Worm (Caenorhabditis elegans) whole organism, late embryonic: ENCODE measurements around the gene gad-3.

ENCODE experiments used
- C38D4.7 ChIP-seq: fragments of 200-800 bp; sonication (Bioruptor generic); optimal IDR thresholded peaks from 2 replicates; lab custom pipeline; 2018; ENCODE audit warnings: mild to moderate bottlenecking, missing genetic modification characterization, moderate library complexity, missing compliant biosample characterization
- T23F11.4 ChIP-seq: fragments of 200-800 bp; sonication (Bioruptor generic); optimal IDR thresholded peaks from 2 replicates; lab custom pipeline; 2018; ENCODE audit warnings: mild to moderate bottlenecking, missing genetic modification characterization, missing compliant biosample characterization
- ahr-1 ChIP-seq: sonication (generic microtip); optimal IDR thresholded peaks from 2 replicates; lab custom pipeline; 2016; ENCODE audit warnings: missing genetic modification characterization, missing compliant biosample characterization
- ama-1 ChIP-seq: fragments of 150-350 bp; optimal IDR thresholded peaks from 2 replicates; lab custom pipeline; 2014
- ceh-22 ChIP-seq: sonication (generic microtip); optimal IDR thresholded peaks from 2 replicates; lab custom pipeline; 2017; ENCODE audit warnings: missing biosample characterization, missing genetic modification characterization
- ceh-31 ChIP-seq: sonication (generic microtip); optimal IDR thresholded peaks from 2 replicates; lab custom pipeline; 2016; ENCODE audit warnings: missing genetic modification characterization, missing compliant biosample characterization
- ceh-34 ChIP-seq: sonication (generic microtip); optimal IDR thresholded peaks from 2 replicates; lab custom pipeline; 2016; ENCODE audit warnings: mild to moderate bottlenecking, missing genetic modification characterization, missing compliant biosample characterization
- ceh-48 ChIP-seq: sonication (generic microtip); optimal IDR thresholded peaks from 2 replicates; lab custom pipeline; 2016; ENCODE audit warnings: missing genetic modification characterization, inconsistent platforms, missing compliant biosample characterization
- ceh-9 ChIP-seq: sonication (generic microtip); optimal IDR thresholded peaks from 2 replicates; lab custom pipeline; 2016; ENCODE audit warnings: mild to moderate bottlenecking, missing genetic modification characterization, inconsistent platforms, missing compliant biosample characterization
- che-1 ChIP-seq: sonication (generic microtip); optimal IDR thresholded peaks from 2 replicates; lab custom pipeline; 2016; ENCODE audit warnings: mild to moderate bottlenecking, missing genetic modification characterization, missing compliant biosample characterization
- elt-2 ChIP-seq: sonication (generic microtip); optimal IDR thresholded peaks from 2 replicates; lab custom pipeline; 2016; ENCODE audit warnings: missing genetic modification reagents, missing genetic modification characterization, missing compliant biosample characterization
- ets-4 ChIP-seq: sonication (generic microtip); optimal IDR thresholded peaks from 2 replicates; lab custom pipeline; 2016; ENCODE audit warnings: missing genetic modification characterization, missing compliant biosample characterization
- fax-1 ChIP-seq: sonication (generic microtip); optimal IDR thresholded peaks from 2 replicates; lab custom pipeline; 2016; ENCODE audit warnings: missing genotype, missing genetic modification characterization, missing compliant biosample characterization
- fkh-10 ChIP-seq: fragments of 150-350 bp; optimal IDR thresholded peaks from 2 replicates; lab custom pipeline; 2014; ENCODE audit warnings: missing biosample characterization, missing genetic modification reagents, missing genetic modification characterization
- gmeb-2 ChIP-seq: sonication (generic microtip); optimal IDR thresholded peaks from 2 replicates; lab custom pipeline; 2016; ENCODE audit warnings: missing genetic modification characterization, inconsistent platforms, missing compliant biosample characterization
- hlh-13 ChIP-seq: fragments of 200-800 bp; sonication (Bioruptor generic); optimal IDR thresholded peaks from 2 replicates; lab custom pipeline; 2018; ENCODE audit warnings: mild to moderate bottlenecking, missing genetic modification characterization, missing compliant biosample characterization
- hlh-15 ChIP-seq: sonication (generic microtip); optimal IDR thresholded peaks from 2 replicates; lab custom pipeline; 2016; ENCODE audit warnings: missing genetic modification characterization, missing compliant biosample characterization
- hlh-30 ChIP-seq: sonication (generic microtip); optimal IDR thresholded peaks from 2 replicates; lab custom pipeline; 2017; ENCODE audit warnings: antibody characterized with exemption, missing genetic modification characterization, missing compliant biosample characterization; ENCODE audit not compliant: insufficient read depth
- lim-6 ChIP-seq: sonication (generic microtip); optimal IDR thresholded peaks from 2 replicates; lab custom pipeline; 2016; ENCODE audit warnings: missing genetic modification characterization, missing compliant biosample characterization
- lin-11 ChIP-seq: fragments of 200-800 bp; sonication (Bioruptor generic); optimal IDR thresholded peaks from 2 replicates; lab custom pipeline; 2018; ENCODE audit warnings: mild to moderate bottlenecking, missing genetic modification characterization, missing compliant biosample characterization
- madf-2 ChIP-seq: sonication (generic microtip); optimal IDR thresholded peaks from 2 replicates; lab custom pipeline; 2017; ENCODE audit warnings: missing genetic modification characterization, missing compliant biosample characterization
- nhr-11 ChIP-seq: fragments of 150-350 bp; optimal IDR thresholded peaks from 2 replicates; lab custom pipeline; 2014; ENCODE audit warnings: missing biosample characterization, missing genetic modification characterization
- odd-2 ChIP-seq: sonication (generic microtip); optimal IDR thresholded peaks from 2 replicates; lab custom pipeline; 2017; ENCODE audit warnings: antibody characterized with exemption, mild to moderate bottlenecking, missing genetic modification characterization, missing compliant biosample characterization
- pag-3 ChIP-seq: sonication (generic microtip); optimal IDR thresholded peaks from 2 replicates; lab custom pipeline; 2016; ENCODE audit warnings: missing compliant biosample characterization, missing genetic modification characterization, borderline replicate concordance
- pha-2 ChIP-seq: sonication (generic microtip); optimal IDR thresholded peaks from 2 replicates; lab custom pipeline; 2017; ENCODE audit warnings: mild to moderate bottlenecking, missing genetic modification characterization, missing compliant biosample characterization
- pha-4 ChIP-seq: fragments of 150-350 bp; optimal IDR thresholded peaks from 2 replicates; lab custom pipeline; 2018; ENCODE audit warnings: missing biosample characterization, missing genetic modification reagents, missing genetic modification characterization
- sdc-2 ChIP-seq: sonication (generic microtip); optimal IDR thresholded peaks from 2 replicates; lab custom pipeline; 2016; ENCODE audit warnings: missing genotype, missing genetic modification characterization, missing compliant biosample characterization
- sox-2 ChIP-seq: fragments of 200-800 bp; sonication (Bioruptor generic); IDR thresholded peaks from 2 replicates; pipeline ENCODE4 v1.3.6; 2022; ENCODE audit warnings: missing genetic modification reagents, missing genetic modification characterization, missing compliant biosample characterization
- tbx-2 ChIP-seq: sonication (generic microtip); optimal IDR thresholded peaks from 2 replicates; lab custom pipeline; 2016; ENCODE audit warnings: missing genetic modification characterization, missing compliant biosample characterization
- unc-42 ChIP-seq: sonication (generic microtip); optimal IDR thresholded peaks from 2 replicates; lab custom pipeline; 2016; ENCODE audit warnings: missing genotype, missing genetic modification characterization, missing compliant biosample characterization
- unc-86 ChIP-seq: sonication (generic microtip); optimal IDR thresholded peaks from 2 replicates; lab custom pipeline; 2016; ENCODE audit warnings: missing genetic modification characterization, missing compliant biosample characterization

The gad-3 gene

DNA sequence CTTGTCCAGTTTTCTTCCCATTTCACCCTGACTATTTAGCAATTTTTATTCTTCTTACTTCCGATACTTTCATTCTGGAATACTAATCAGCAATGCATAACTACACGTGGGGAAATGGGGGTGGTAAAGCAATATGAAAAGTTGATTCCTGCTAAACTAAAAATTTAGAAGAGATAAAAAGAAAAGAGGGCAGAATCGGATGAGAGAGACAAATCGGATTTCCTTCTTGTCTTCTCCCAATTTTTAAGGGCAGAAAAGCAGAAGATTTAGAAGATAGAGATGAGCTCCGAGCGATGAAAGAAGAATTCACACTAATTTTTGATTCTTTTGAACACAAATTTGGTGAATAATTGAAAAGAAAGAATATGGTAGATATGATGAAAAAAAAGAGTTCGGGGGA is 21.2 kb upstream of the gad-3 start:
- no peak for TF ChIP-seq fkh-10 (GFP tag; lab: Kevin White, UChicago)
- TF ChIP-seq unc-42 (tag; lab: Kevin White, UChicago), result peak; percentile 93

DNA sequence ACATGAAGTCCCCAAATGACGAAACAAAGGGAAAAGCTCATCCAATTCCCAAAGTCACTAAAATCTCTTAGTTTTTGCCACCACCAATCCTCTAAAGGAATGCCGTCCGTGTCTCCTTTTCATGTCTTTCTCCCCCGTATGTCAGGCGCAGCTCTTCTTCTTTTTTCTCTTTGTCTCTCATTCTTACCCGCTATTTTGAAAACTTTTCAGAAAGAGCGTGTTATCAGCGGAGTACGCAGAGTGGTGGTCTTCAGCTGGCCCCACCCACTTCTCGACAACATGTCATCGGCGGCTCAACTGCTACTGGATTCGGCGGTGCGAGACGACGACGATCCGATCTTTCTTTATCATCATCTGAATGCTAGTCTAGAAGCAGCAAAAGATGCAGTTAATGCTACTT is 18.6 kb upstream of the gad-3 start, which contains the start of gene sphr-1:
Gene sphr-1 (plus strand): TSS at position 205 of the 400 bp plus-strand sequence.
- TF ChIP-seq C38D4.7 (GFP tag; lab: Kevin White, UChicago) (no peak), nhr-11 (tag; lab: Kevin White, UChicago) (no peak), ama-1 (lab: Kevin White, UChicago) (no peak), hlh-13 (GFP tag; lab: Kevin White, UChicago) (no peak), lin-11 (no peak), che-1 (tag; lab: Kevin White, UChicago) (no peak), lim-6 (tag; lab: Kevin White, UChicago) (no peak), sox-2 (no peak), odd-2 (tag; lab: Kevin White, UChicago) (no peak), ahr-1 (tag; lab: Kevin White, UChicago) (no peak), pha-4 (tag; lab: Kevin White, UChicago) (no peak), hlh-15 (tag; lab: Kevin White, UChicago) (no peak), sdc-2 (tag; lab: Kevin White, UChicago) (no peak), unc-86 (no peak), madf-2 (tag; lab: Kevin White, UChicago) (no peak)

DNA sequence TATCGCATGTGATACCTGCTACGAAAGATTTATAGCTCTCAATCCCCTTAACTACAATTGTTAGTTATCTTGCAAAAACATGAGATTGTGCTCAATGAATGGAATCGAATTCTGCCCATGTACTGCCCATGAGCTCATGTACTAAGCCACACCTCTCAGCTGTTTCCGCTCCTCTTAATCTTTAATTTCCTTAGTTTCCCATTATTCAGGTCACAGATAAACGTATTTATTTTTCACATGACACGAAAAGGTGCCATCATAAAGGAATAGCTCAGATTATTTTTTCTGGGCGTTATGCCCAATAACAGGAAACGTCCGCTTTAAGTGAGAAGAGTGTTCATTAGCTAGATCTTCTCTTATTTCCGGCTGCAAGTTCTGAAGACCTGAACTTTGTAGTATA is 13.2 kb upstream of the gad-3 start:
- TF ChIP-seq ceh-22 (no peak), hlh-30 (tag; lab: Kevin White, UChicago) (no peak), nhr-11 (tag; lab: Kevin White, UChicago) (no peak), ceh-31 (tag; lab: Kevin White, UChicago) (no peak), ets-4 (tag; lab: Kevin White, UChicago) (no peak), elt-2 (tag; lab: Kevin White, UChicago) (no peak), ceh-48 (tag; lab: Kevin White, UChicago) (no peak), unc-42 (tag; lab: Kevin White, UChicago) (no peak), tbx-2 (tag; lab: Kevin White, UChicago) (no peak)

DNA sequence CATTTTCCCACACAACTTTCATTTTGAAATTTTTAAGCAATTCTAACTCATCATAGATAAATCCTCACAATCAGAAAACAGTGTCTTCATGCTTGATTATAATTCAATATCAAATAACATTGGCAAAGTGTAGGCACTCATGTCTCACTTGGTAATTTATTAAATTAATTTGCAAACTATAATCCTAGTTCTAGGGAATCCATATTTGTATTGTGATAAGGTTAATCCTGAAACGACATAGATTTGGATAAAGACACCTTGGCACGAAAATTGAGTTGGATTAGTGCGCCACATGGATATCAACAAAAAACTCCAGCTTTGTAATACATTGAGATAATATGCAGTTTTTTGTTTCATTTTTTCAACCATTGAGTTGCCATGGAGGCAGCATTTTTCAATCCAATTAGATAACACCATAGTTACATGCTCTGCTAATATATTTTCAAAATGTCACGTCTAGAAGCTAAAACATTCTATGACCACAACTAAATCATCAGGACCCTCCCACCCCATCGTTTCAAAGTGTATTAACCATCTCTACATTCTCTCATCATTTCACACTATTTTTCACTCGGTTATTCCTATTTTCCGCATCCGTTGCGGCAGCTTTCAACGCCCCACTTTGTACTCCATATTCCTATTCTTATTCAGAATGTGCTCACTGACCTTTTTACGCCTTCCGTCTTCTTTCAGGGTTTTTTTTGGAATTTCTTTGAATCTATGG is 11.1 kb upstream of the gad-3 start:
- no peak for TF ChIP-seq fkh-10 (GFP tag; lab: Kevin White, UChicago)
- no peak for TF ChIP-seq tbx-2 (tag; lab: Kevin White, UChicago)
- TF ChIP-seq pag-3 (tag; lab: Kevin White, UChicago), result no peak
- peak; percentile 64 for TF ChIP-seq unc-42 (tag; lab: Kevin White, UChicago)
- no peak for TF ChIP-seq ceh-9 (tag; lab: Kevin White, UChicago)
- no peak for TF ChIP-seq elt-2 (tag; lab: Kevin White, UChicago)

DNA sequence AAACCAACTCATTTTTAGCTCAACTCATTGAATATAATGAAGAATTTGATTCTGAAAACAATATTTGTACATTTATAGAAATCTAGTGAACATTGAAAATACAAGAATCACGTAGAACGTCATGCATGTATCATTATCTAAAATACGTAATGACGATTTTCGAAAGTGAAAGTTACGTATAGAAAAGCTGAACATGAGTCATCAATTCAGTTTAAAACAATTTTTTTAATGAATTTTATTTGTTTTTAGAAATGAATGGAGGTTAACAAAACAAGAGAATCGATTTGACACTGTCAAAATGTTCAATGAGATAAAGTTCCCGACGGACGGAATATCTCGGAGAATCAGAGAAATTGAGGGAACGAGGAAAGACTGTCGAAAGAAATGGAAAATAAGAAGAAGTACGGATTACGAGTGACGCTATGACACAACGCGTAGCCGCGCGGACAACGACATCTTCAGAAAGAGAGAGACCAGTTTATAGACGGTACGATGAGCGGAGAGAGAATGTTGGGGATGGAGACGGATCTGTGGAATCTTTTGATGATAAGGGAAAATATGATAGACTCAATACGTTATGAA is 9.0 kb upstream of the gad-3 start, which contains the start of gene ptr-1:
Gene ptr-1 (minus strand): TSS at position 51 of the 582 bp plus-strand sequence.
- TF ChIP-seq tbx-2 (tag; lab: Kevin White, UChicago) (no peak), gmeb-2 (tag; lab: Kevin White, UChicago) (no peak), ceh-31 (tag; lab: Kevin White, UChicago) (no peak), ceh-48 (tag; lab: Kevin White, UChicago) (no peak), pha-2 (no peak), ceh-34 (tag; lab: Kevin White, UChicago) (no peak), fax-1 (tag; lab: Kevin White, UChicago) (no peak), T23F11.4 (GFP tag; lab: Kevin White, UChicago) (no peak)
